Worm (Caenorhabditis elegans) whole organism, L4/young adult: ENCODE measurements around the gene mltn-9.

Source experiments
- W03F9.2 ChIP-seq: fragments of 150-350 bp; optimal IDR thresholded peaks from 2 replicates; lab custom pipeline; 2014; ENCODE audit warnings: missing biosample characterization, missing genetic modification characterization
- dao-5 ChIP-seq: sonication (generic microtip); optimal IDR thresholded peaks from 2 replicates; lab custom pipeline; 2016; ENCODE audit warnings: missing genotype, missing genetic modification characterization, moderate library complexity, missing compliant biosample characterization
- him-1 ChIP-seq: sonication (generic microtip); optimal IDR thresholded peaks from 2 replicates; lab custom pipeline; 2016; ENCODE audit warnings: missing genotype, missing genetic modification reagents, missing genetic modification characterization, missing compliant biosample characterization

ce11 chrII:14593281-14593680 lies 22.6 kb upstream of the mltn-9 start, which contains the start of gene catp-4:
- no peak for TF ChIP-seq dao-5 (tag; lab: Kevin White, UChicago)
- TF ChIP-seq him-1 (tag; lab: Kevin White, UChicago) = no peak
- TF ChIP-seq W03F9.2 = no peak
